Worm (Caenorhabditis elegans): Measurements from ENCODE around the gene srsx-17.
A peak's percentile ranks its signal among the peaks of the same experiment; 100 is the strongest.

srsx-17 gene

ce11 chrV:5955627-5956026 lies 28.2 kb downstream of the srsx-17 start:
- TF ChIP-seq lin-14 (GFP tag; optimal IDR thresholded peaks at IDR 0.05): peak; percentile 47
- no peak for TF ChIP-seq egl-27 (tag; optimal IDR thresholded peaks at IDR 0.05)
- no peak for TF ChIP-seq efl-1 (optimal IDR thresholded peaks at IDR 0.05)
- peak in 1 of 2 experiments; percentile 39 for TF ChIP-seq efl-1 (GFP tag; optimal IDR thresholded peaks at IDR 0.05 in 1 of 2)
- TF ChIP-seq nhr-90 (tag; optimal IDR thresholded peaks at IDR 0.05; ENCODE audit: poor library complexity): no peak
- peak; percentile 8 for TF ChIP-seq blmp-1 (tag; optimal IDR thresholded peaks at IDR 0.05)

DNA sequence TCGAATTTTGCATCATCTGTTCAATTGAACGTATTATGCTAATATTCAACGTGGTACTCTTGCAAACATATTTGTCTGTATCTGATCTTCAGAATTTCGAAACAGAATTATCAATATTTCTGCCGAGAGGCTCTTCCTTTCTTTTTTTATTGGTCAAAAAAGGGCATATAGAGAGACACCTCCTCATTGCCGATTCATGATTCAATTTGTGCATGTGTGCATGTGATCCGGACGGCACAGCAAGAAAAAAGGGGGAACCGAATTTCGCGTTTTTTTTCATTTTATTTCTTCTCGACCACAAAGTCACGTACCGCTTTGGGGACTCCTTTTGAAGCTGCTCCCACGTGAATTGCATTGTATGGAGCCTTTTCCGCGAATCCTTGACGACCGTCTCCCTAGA lies 34.1 kb downstream of the srsx-17 start, which contains the start of gene mcp-1:
TSS of gene mcp-1 (plus strand) at position 292 of the 400 bp plus-strand sequence.
- no peak for TF ChIP-seq nhr-19 (GFP tag; conservative IDR thresholded peaks at IDR 0.05)
- TF ChIP-seq vab-15 (tag; optimal IDR thresholded peaks at IDR 0.05): no peak
- TF ChIP-seq efl-1 (optimal IDR thresholded peaks at IDR 0.05): no peak
- no peak for TF ChIP-seq efl-1 (GFP tag; optimal IDR thresholded peaks at IDR 0.05 in 1 of 2)
- peak; percentile 0 for TF ChIP-seq nhr-71 (tag; optimal IDR thresholded peaks at IDR 0.05)
- no peak for TF ChIP-seq sox-4 (tag; optimal IDR thresholded peaks at IDR 0.05)
- no peak for TF ChIP-seq nhr-12 (tag; optimal IDR thresholded peaks at IDR 0.05)
- TF ChIP-seq nhr-47 (tag; optimal IDR thresholded peaks at IDR 0.05): peak; percentile 21
- no peak for TF ChIP-seq lin-35 (GFP tag; optimal IDR thresholded peaks at IDR 0.05)
- peak; percentile 81 for TF ChIP-seq lin-14 (GFP tag; optimal IDR thresholded peaks at IDR 0.05)
- no peak for TF ChIP-seq elt-2 (tag; optimal IDR thresholded peaks at IDR 0.05)
- peak; percentile 73 for TF ChIP-seq fkh-10 (GFP tag; optimal IDR thresholded peaks at IDR 0.05)

DNA sequence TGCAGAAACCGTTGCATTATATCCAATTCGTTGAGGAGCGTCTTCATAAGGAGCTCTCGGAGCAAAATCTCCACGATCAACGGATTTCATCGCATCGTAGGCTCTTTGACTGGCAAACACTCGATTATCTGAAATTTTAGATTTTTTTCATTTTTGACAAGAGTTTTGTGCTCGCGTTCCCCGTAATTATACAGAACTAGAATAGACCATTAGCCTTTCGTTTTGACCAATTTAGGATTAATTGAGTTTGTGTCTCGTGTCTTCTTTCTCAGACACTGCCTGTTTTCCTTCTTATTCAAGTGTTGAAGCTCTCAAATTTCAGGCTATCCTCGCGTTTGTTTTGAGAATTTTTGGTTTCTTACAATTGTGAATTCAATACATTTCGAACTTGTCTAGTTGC lies 35.6 kb downstream of the srsx-17 start:
- no peak for TF ChIP-seq unc-98 (GFP tag; IDR thresholded peaks at IDR 0.05)
- no peak for TF ChIP-seq ets-5 (GFP tag; IDR thresholded peaks at IDR 0.05)
- no peak for TF ChIP-seq hlh-17 (GFP tag; optimal IDR thresholded peaks at IDR 0.05; ENCODE audit: borderline replicate concordance)
- no peak for TF ChIP-seq unc-30 (tag; optimal IDR thresholded peaks at IDR 0.05)
- no peak for TF ChIP-seq xbp-1 (tag; optimal IDR thresholded peaks at IDR 0.05)

- TF ChIP-seq fos-1 (tag; optimal IDR thresholded peaks at IDR 0.05) (no peak), hpl-2 (GFP tag; optimal IDR thresholded peaks at IDR 0.05) (no peak), irx-1 (tag; optimal IDR thresholded peaks at IDR 0.05) (no peak), tlp-1 (tag; optimal IDR thresholded peaks at IDR 0.05) (no peak), sup-37 (GFP tag; optimal IDR thresholded peaks at IDR 0.05) (no peak), dsc-1 (tag; optimal IDR thresholded peaks at IDR 0.05) (peak; percentile 1), pax-3 (tag; optimal IDR thresholded peaks at IDR 0.05) (no peak), tbx-2 (tag; optimal IDR thresholded peaks at IDR 0.05) (no peak), lin-14 (GFP tag; optimal IDR thresholded peaks at IDR 0.05) (peak; percentile 67), mef-2 (tag; optimal IDR thresholded peaks at IDR 0.05) (no peak), dpl-1 (GFP tag; optimal IDR thresholded peaks at IDR 0.05) (peak in 1 of 3 experiments; percentile 34), ztf-11 (tag; optimal IDR thresholded peaks at IDR 0.05) (no peak), mab-9 (GFP tag; IDR thresholded peaks at IDR 0.05) (no peak), unc-98 (GFP tag; IDR thresholded peaks at IDR 0.05) (no peak), C04F5.9 (tag; optimal IDR thresholded peaks at IDR 0.05) (no peak), nhr-12 (tag; optimal IDR thresholded peaks at IDR 0.05) (no peak), blmp-1 (tag; optimal IDR thresholded peaks at IDR 0.05) (peak; percentile 40), snu-23 (GFP tag; optimal IDR thresholded peaks at IDR 0.05) (peak; percentile 45), ceh-88 (GFP tag; IDR thresholded peaks at IDR 0.05) (no peak), Y116A8C.19 (tag; optimal IDR thresholded peaks at IDR 0.05; ENCODE audit: borderline replicate concordance) (no peak), lin-35 (GFP tag; optimal IDR thresholded peaks at IDR 0.05) (peak in 1 of 2 experiments; percentile 22), ceh-90 (tag; optimal IDR thresholded peaks at IDR 0.05) (no peak), ets-5 (GFP tag; IDR thresholded peaks at IDR 0.05) (no peak), nhr-90 (tag; optimal IDR thresholded peaks at IDR 0.05; ENCODE audit: poor library complexity) (no peak), F16B12.6 (tag; optimal IDR thresholded peaks at IDR 0.05) (no peak), ceh-82 (tag; optimal IDR thresholded peaks at IDR 0.05) (no peak), unc-130 (tag; optimal IDR thresholded peaks at IDR 0.05) (peak; percentile 15), nhr-11 (tag; optimal IDR thresholded peaks at IDR 0.05) (no peak), ceh-8 (GFP tag; optimal IDR thresholded peaks at IDR 0.05) (no peak), isw-1 (GFP tag; IDR thresholded peaks at IDR 0.05) (no peak), aha-1 (tag; optimal IDR thresholded peaks at IDR 0.05) (no peak), zip-4 (GFP tag; optimal IDR thresholded peaks at IDR 0.05) (no peak), snpc-4 (tag; optimal IDR thresholded peaks at IDR 0.05) (no peak), egl-27 (tag; optimal IDR thresholded peaks at IDR 0.05) (no peak), nhr-77 (tag; optimal IDR thresholded peaks at IDR 0.05) (no peak)
These were observed 36.2 kb downstream of the srsx-17 start, which contains the start of gene pcm-1 for ce11 chrV:5963696-5964095. TSS of gene pcm-1 (minus strand) at chrV:5963882.

Data from whole organism, L1 larva.